Fruit fly (Drosophila melanogaster) whole organism, embryonic: ENCODE data around the gene ovm.

ENCODE experiments used
- Abd-B ChIP-seq: fragments of 200-800 bp; sonication (Bioruptor generic); optimal IDR thresholded peaks from 2 replicates; lab custom pipeline; 2018; ENCODE audit warnings: missing biosample characterization, mild to moderate bottlenecking, missing genetic modification characterization, moderate library complexity
- CG11085 ChIP-seq: fragments of 200-800 bp; sonication (Bioruptor generic); IDR thresholded peaks from 2 replicates; pipeline ENCODE4 v1.3.6; 2022; ENCODE audit warnings: missing biosample characterization, missing genetic modification characterization
- CG11398 ChIP-seq: fragments of 200-800 bp; sonication (Bioruptor generic); optimal IDR thresholded peaks from 2 replicates; lab custom pipeline; 2016; ENCODE audit warnings: missing biosample characterization, missing genetic modification characterization
- CG11504 ChIP-seq: fragments of 200-800 bp; sonication (Bioruptor generic); optimal IDR thresholded peaks from 3 replicates; lab custom pipeline; 2019; ENCODE audit warnings: missing biosample characterization, mild to moderate bottlenecking, missing genetic modification characterization, moderate library complexity
- CG12659 ChIP-seq: fragments of 200-800 bp; sonication (Bioruptor generic); optimal IDR thresholded peaks from 3 replicates; lab custom pipeline; 2017; ENCODE audit warnings: mild to moderate bottlenecking, missing biosample characterization, missing genetic modification reagents, missing genetic modification characterization
- CG14965 ChIP-seq: fragments of 200-800 bp; sonication (Bioruptor generic); optimal IDR thresholded peaks from 2 replicates; lab custom pipeline; 2016; ENCODE audit warnings: missing biosample characterization, missing genetic modification characterization, borderline replicate concordance
- CG15601 ChIP-seq: fragments of 200-800 bp; sonication (Bioruptor generic); optimal IDR thresholded peaks from 3 replicates; lab custom pipeline; 2019; ENCODE audit warnings: missing biosample characterization, mild to moderate bottlenecking, missing genetic modification characterization, moderate library complexity
- CG16813 ChIP-seq: fragments of 200-800 bp; sonication (Bioruptor generic); IDR thresholded peaks from 3 replicates; pipeline ENCODE4 v1.3.6; 2022; ENCODE audit warnings: missing biosample characterization, missing genetic modification characterization; ENCODE audit not compliant: partially characterized antibody
- CG16863 ChIP-seq: fragments of 200-800 bp; sonication (Bioruptor generic); optimal IDR thresholded peaks from 3 replicates; lab custom pipeline; 2016; ENCODE audit warnings: missing biosample characterization, missing genetic modification characterization
- CG18262 ChIP-seq: fragments of 200-800 bp; optimal IDR thresholded peaks from 3 replicates; lab custom pipeline; 2019; ENCODE audit warnings: missing biosample characterization, mild to moderate bottlenecking, missing genetic modification characterization, moderate library complexity
- CG2199 ChIP-seq: fragments of 200-800 bp; sonication (Bioruptor generic); IDR thresholded peaks from 3 replicates; pipeline ENCODE4 v1.3.6; 2022; ENCODE audit warnings: missing biosample characterization, missing genetic modification characterization
- CG31441 ChIP-seq: fragments of 200-800 bp; sonication (Bioruptor generic); IDR thresholded peaks from 2 replicates; pipeline ENCODE4 v1.3.6; 2022; ENCODE audit warnings: missing biosample characterization, missing genetic modification characterization
- CG32532 ChIP-seq: fragments of 200-800 bp; sonication (Bioruptor generic); IDR thresholded peaks from 2 replicates; pipeline ENCODE4 v1.3.6; 2022; ENCODE audit warnings: missing biosample characterization, missing genetic modification characterization
- CG32772 ChIP-seq: fragments of 200-800 bp; sonication (Bioruptor generic); IDR thresholded peaks from 2 replicates; pipeline ENCODE4 v1.3.6; 2022; ENCODE audit warnings: missing biosample characterization, missing genetic modification characterization
- CG3407 ChIP-seq: fragments of 200-800 bp; sonication (Bioruptor generic); optimal IDR thresholded peaks from 2 replicates; lab custom pipeline; 2018; ENCODE audit warnings: missing biosample characterization, mild to moderate bottlenecking, missing genetic modification characterization
- CG42726 ChIP-seq: fragments of 200-800 bp; sonication (Bioruptor generic); IDR thresholded peaks from 2 replicates; pipeline ENCODE4 v1.3.6; 2022; ENCODE audit warnings: missing biosample characterization, missing genetic modification characterization; ENCODE audit not compliant: partially characterized antibody
- CG4328 ChIP-seq: fragments of 200-800 bp; sonication (Bioruptor generic); optimal IDR thresholded peaks from 3 replicates; lab custom pipeline; 2017; ENCODE audit warnings: missing biosample characterization, missing genetic modification reagents, missing genetic modification characterization
- CG5953 ChIP-seq: fragments of 200-800 bp; sonication (Bioruptor generic); IDR thresholded peaks from 2 replicates; pipeline ENCODE4 v1.3.6; 2022; ENCODE audit warnings: missing biosample characterization, missing genetic modification characterization
- CG6272 ChIP-seq: fragments of 200-800 bp; sonication (Bioruptor generic); IDR thresholded peaks from 2 replicates; pipeline ENCODE4 v1.3.6; 2022; ENCODE audit warnings: missing biosample characterization, missing genetic modification characterization
- CG6689 ChIP-seq: fragments of 200-800 bp; sonication (Bioruptor generic); IDR thresholded peaks from 2 replicates; pipeline ENCODE4 v1.3.6; 2022; ENCODE audit warnings: missing biosample characterization, missing genetic modification characterization
- CG6765 ChIP-seq: fragments of 200-800 bp; sonication (Bioruptor generic); optimal IDR thresholded peaks from 3 replicates; lab custom pipeline; 2017; ENCODE audit warnings: missing biosample characterization, mild to moderate bottlenecking, missing genetic modification characterization
- CG6791 ChIP-seq: fragments of 200-800 bp; sonication (Bioruptor generic); IDR thresholded peaks from 3 replicates; pipeline ENCODE4 v1.3.6; 2022; ENCODE audit warnings: missing biosample characterization, missing genetic modification characterization; ENCODE audit not compliant: partially characterized antibody
- CG9817 ChIP-seq: fragments of 200-800 bp; sonication (Bioruptor generic); optimal IDR thresholded peaks from 2 replicates; lab custom pipeline; 2018; ENCODE audit warnings: missing biosample characterization, mild to moderate bottlenecking, missing genetic modification characterization, moderate library complexity
- CTCF ChIP-seq: fragments of 200-800 bp; sonication (Bioruptor generic); optimal IDR thresholded peaks from 2 replicates; lab custom pipeline; 2017; ENCODE audit warnings: missing biosample characterization, mild to moderate bottlenecking, missing genetic modification characterization, moderate library complexity
- D19B ChIP-seq: fragments of 200-800 bp; sonication (Bioruptor generic); optimal IDR thresholded peaks from 2 replicates; lab custom pipeline; 2017; ENCODE audit warnings: missing biosample characterization, mild to moderate bottlenecking, missing genetic modification characterization
- ERR ChIP-seq: fragments of 200-800 bp; sonication (Bioruptor generic); optimal IDR thresholded peaks from 2 replicates; lab custom pipeline; 2016; ENCODE audit warnings: missing biosample characterization, missing genetic modification characterization
- Med ChIP-seq: fragments of 200-800 bp; sonication (Bioruptor generic); peaks from one replicate; lab custom pipeline; 2016; ENCODE audit warnings: missing biosample characterization, missing genetic modification characterization, mild to moderate bottlenecking, inconsistent platforms, moderate library complexity
- bbx ChIP-seq: fragments of 200-800 bp; sonication (Bioruptor generic); IDR thresholded peaks from 2 replicates; pipeline ENCODE4 v1.3.6; 2022; ENCODE audit warnings: missing biosample characterization, missing genetic modification characterization; ENCODE audit not compliant: partially characterized antibody
- br ChIP-seq: fragments of >200 bp; optimal IDR thresholded peaks from 2 replicates; lab custom pipeline; 2017
- btn ChIP-seq: fragments of 200-800 bp; sonication (Bioruptor generic); optimal IDR thresholded peaks from 2 replicates; lab custom pipeline; 2016; ENCODE audit warnings: missing biosample characterization, missing genetic modification characterization
- caup ChIP-seq: fragments of 200-800 bp; sonication (Bioruptor generic); optimal IDR thresholded peaks from 3 replicates; lab custom pipeline; 2017; ENCODE audit warnings: missing biosample characterization, mild to moderate bottlenecking, missing genetic modification characterization, moderate library complexity; ENCODE audit not compliant: severe bottlenecking
- chif ChIP-seq, 2 experiments: fragments of 200-800 bp; sonication (Bioruptor generic); optimal IDR thresholded peaks; 3 replicates each; lab custom pipeline; 2016; ENCODE audit warnings: missing biosample characterization in 2 of 2, missing genetic modification characterization in 2 of 2
- dati ChIP-seq: fragments of 200-800 bp; sonication (Bioruptor generic); IDR thresholded peaks from 2 replicates; pipeline ENCODE4 v1.3.6; 2022; ENCODE audit warnings: missing biosample characterization, missing genetic modification characterization
- dimm ChIP-seq: fragments of 200-800 bp; sonication (Bioruptor generic); IDR thresholded peaks from 2 replicates; pipeline ENCODE4 v1.3.6; 2022; ENCODE audit warnings: missing biosample characterization, missing genetic modification characterization
- dmrt11E ChIP-seq: fragments of 200-800 bp; sonication (Bioruptor generic); optimal IDR thresholded peaks from 3 replicates; lab custom pipeline; 2018; ENCODE audit warnings: missing biosample characterization, mild to moderate bottlenecking, missing genetic modification characterization, moderate library complexity
- en ChIP-seq: fragments of 200-800 bp; sonication (Bioruptor generic); optimal IDR thresholded peaks from 2 replicates; lab custom pipeline; 2016; ENCODE audit warnings: missing biosample characterization, missing genetic modification characterization
- esg ChIP-seq: fragments of 200-800 bp; sonication (Bioruptor generic); conservative IDR thresholded peaks from 2 replicates; pipeline ENCODE4 v1.3.6; 2022; ENCODE audit warnings: missing biosample characterization, missing genetic modification characterization
- gcm2 ChIP-seq: fragments of 200-800 bp; sonication (Bioruptor generic); optimal IDR thresholded peaks from 2 replicates; lab custom pipeline; 2016; ENCODE audit warnings: missing biosample characterization, missing genetic modification characterization
- grau ChIP-seq: fragments of 200-800 bp; optimal IDR thresholded peaks from 3 replicates; lab custom pipeline; 2019; ENCODE audit warnings: missing biosample characterization, mild to moderate bottlenecking, missing genetic modification characterization, moderate library complexity
- gsb-n ChIP-seq: fragments of 200-800 bp; sonication (Bioruptor generic); optimal IDR thresholded peaks from 3 replicates; lab custom pipeline; 2018; ENCODE audit warnings: missing biosample characterization, mild to moderate bottlenecking, missing genetic modification characterization
- insv ChIP-seq, 2 experiments: fragments of 200-800 bp; sonication (Bioruptor generic); optimal IDR thresholded peaks; 3 replicates each; lab custom pipeline; 2016 to 2018; ENCODE audit warnings: missing biosample characterization in 2 of 2, missing genetic modification characterization in 2 of 2
- ken ChIP-seq: fragments of 200-800 bp; sonication (Bioruptor generic); IDR thresholded peaks from 3 replicates; pipeline ENCODE4 v1.3.6; 2022; ENCODE audit warnings: missing biosample characterization, missing genetic modification characterization
- kni ChIP-seq: fragments of 200-800 bp; sonication (Bioruptor generic); optimal IDR thresholded peaks from 3 replicates; lab custom pipeline; 2017; ENCODE audit warnings: mild to moderate bottlenecking, missing biosample characterization, missing genetic modification reagents, missing genetic modification characterization
- luna ChIP-seq: fragments of 200-800 bp; sonication (Bioruptor generic); optimal IDR thresholded peaks from 2 replicates; lab custom pipeline; 2016; ENCODE audit warnings: missing biosample characterization, missing genetic modification characterization
- nerfin-1 ChIP-seq: fragments of 200-800 bp; sonication (Bioruptor generic); optimal IDR thresholded peaks from 3 replicates; lab custom pipeline; 2019; ENCODE audit warnings: missing biosample characterization, mild to moderate bottlenecking, missing genetic modification characterization, moderate library complexity
- nmo ChIP-seq: fragments of 200-800 bp; sonication (Bioruptor generic); optimal IDR thresholded peaks from 2 replicates; lab custom pipeline; 2018; ENCODE audit warnings: missing biosample characterization, mild to moderate bottlenecking, missing genetic modification characterization, moderate library complexity
- sob ChIP-seq: fragments of 200-800 bp; sonication (Bioruptor generic); IDR thresholded peaks from 2 replicates; pipeline ENCODE4 v1.3.6; 2022; ENCODE audit warnings: missing biosample characterization, missing genetic modification characterization
- ssp ChIP-seq: fragments of 200-800 bp; sonication (Bioruptor generic); IDR thresholded peaks from 2 replicates; pipeline ENCODE4 v1.3.6; 2022; ENCODE audit warnings: missing biosample characterization, missing genetic modification characterization
- tap ChIP-seq: fragments of 200-800 bp; optimal IDR thresholded peaks from 3 replicates; lab custom pipeline; 2019; ENCODE audit warnings: missing biosample characterization, mild to moderate bottlenecking, missing genetic modification characterization, moderate library complexity
- tup ChIP-seq: fragments of 200-800 bp; sonication (Bioruptor generic); optimal IDR thresholded peaks from 2 replicates; lab custom pipeline; 2016; ENCODE audit warnings: missing biosample characterization, mild to moderate bottlenecking, missing genetic modification characterization, moderate library complexity
- wek ChIP-seq: fragments of 200-800 bp; sonication (Bioruptor generic); optimal IDR thresholded peaks from 3 replicates; lab custom pipeline; 2018; ENCODE audit warnings: missing biosample characterization, mild to moderate bottlenecking, missing genetic modification characterization, moderate library complexity
- zfh1 ChIP-seq: fragments of 200-800 bp; sonication (Bioruptor generic); IDR thresholded peaks from 3 replicates; pipeline ENCODE4 v1.3.6; 2022; ENCODE audit warnings: missing biosample characterization, missing genetic modification characterization

The ovm gene

DNA sequence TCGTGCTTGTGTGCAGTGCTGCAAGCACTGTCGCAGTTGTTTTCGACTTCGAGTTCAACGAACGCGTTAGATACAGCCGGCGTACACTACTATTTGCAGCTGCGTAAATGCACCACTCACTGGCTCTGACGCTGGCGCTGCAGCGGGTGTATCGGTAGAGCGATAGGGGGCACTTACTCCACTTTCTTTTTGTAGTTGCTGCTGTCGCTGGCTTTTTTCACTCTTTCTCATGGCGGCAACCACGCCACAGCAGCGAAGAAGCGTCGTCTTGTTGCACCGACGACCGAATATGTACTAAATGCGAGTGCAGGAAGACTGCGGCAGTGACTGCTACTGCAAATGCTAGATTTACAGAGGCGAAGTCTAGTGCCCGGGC lies 19.3 kb downstream of the ovm start, which contains the start of gene CG4822:
Gene CG4822, minus strand, starts transcription at position 299 of the 376 bp plus-strand sequence.
- TF ChIP-seq tup (GFP tag; lab: Kevin White, UChicago) (no peak), bbx (no peak), sob (GFP tag; lab: Robert Waterston, UW) (0 out of 2 replicates have a peak, but pooled peaks have one; percentile 36), Abd-B (no peak), esg (no peak), CG9817 (no peak), ken (GFP tag; lab: Robert Waterston, UW) (0 out of 3 replicates have a peak, but pooled peaks have one; percentile 32), CG31441 (GFP tag; lab: Robert Waterston, UW) (no peak), ssp (GFP tag; lab: Robert Waterston, UW) (no peak), gcm2 (GFP tag; lab: Kevin White, UChicago) (no peak), caup (GFP tag; lab: Kevin White, UChicago) (no peak), nerfin-1 (tag; lab: Kevin White, UChicago) (no peak), D19B (GFP tag; lab: Kevin White, UChicago) (no peak), CG6765 (no peak), gsb-n (tag; lab: Kevin White, UChicago) (no peak), CG11398 (GFP tag; lab: Kevin White, UChicago) (no peak), CG12659 (GFP tag; lab: Kevin White, UChicago) (no peak), insv (GFP tag; optimal IDR thresholded peaks at IDR 0.05; lab: Kevin White, UChicago) (no peak), CG11504 (tag; lab: Kevin White, UChicago) (no peak), CG6272 (GFP tag; lab: Robert Waterston, UW) (0 out of 2 replicates have a peak, but pooled peaks have one; percentile 34), chif (GFP tag; optimal IDR thresholded peaks at IDR 0.05; lab: Kevin White, UChicago) (no peak), nmo (GFP tag; lab: Kevin White, UChicago) (no peak), CG14965 (GFP tag; lab: Kevin White, UChicago) (no peak), grau (no peak), Med (GFP tag; lab: Kevin White, UChicago) (peak; percentile 44), CG32532 (GFP tag; lab: Robert Waterston, UW) (no peak), btn (GFP tag; lab: Kevin White, UChicago) (no peak), CG16813 (no peak), CG11085 (0 out of 2 replicates have a peak, but pooled peaks have one; percentile 12), br (lab: Kevin White, UChicago) (no peak), en (GFP tag; lab: Kevin White, UChicago) (no peak), luna (GFP tag; lab: Kevin White, UChicago) (no peak), CTCF (GFP tag; lab: Kevin White, UChicago) (peak; percentile 36), CG5953 (GFP tag; lab: Robert Waterston, UW) (no peak), ERR (GFP tag; lab: Kevin White, UChicago) (no peak), CG15601 (tag; lab: Kevin White, UChicago) (peak; percentile 22), CG3407 (GFP tag; lab: Kevin White, UChicago) (no peak), CG18262 (tag; lab: Kevin White, UChicago) (no peak), CG16863 (GFP tag; lab: Kevin White, UChicago) (no peak), tap (tag; lab: Kevin White, UChicago) (no peak), dati (GFP tag; lab: Robert Waterston, UW) (no peak), wek (no peak), CG32772 (GFP tag; lab: Robert Waterston, UW) (no peak), CG4328 (GFP tag; lab: Kevin White, UChicago) (no peak), CG42726 (GFP tag; lab: Robert Waterston, UW) (no peak), kni (peak; percentile 63), CG6689 (GFP tag; lab: Robert Waterston, UW) (no peak), CG6791 (GFP tag; lab: Robert Waterston, UW) (0 out of 3 replicates have a peak, but pooled peaks have one; percentile 6), CG2199 (GFP tag; lab: Robert Waterston, UW) (peak; percentile 77), zfh1 (GFP tag; lab: Robert Waterston, UW) (peak; percentile 30; the same call in 1 of the 3 replicates), dmrt11E (no peak), dimm (GFP tag; lab: Robert Waterston, UW) (no peak)
